Comparison of ENCODE assay signal across 3 fruit fly cellular contexts in the genomic region with DNA sequence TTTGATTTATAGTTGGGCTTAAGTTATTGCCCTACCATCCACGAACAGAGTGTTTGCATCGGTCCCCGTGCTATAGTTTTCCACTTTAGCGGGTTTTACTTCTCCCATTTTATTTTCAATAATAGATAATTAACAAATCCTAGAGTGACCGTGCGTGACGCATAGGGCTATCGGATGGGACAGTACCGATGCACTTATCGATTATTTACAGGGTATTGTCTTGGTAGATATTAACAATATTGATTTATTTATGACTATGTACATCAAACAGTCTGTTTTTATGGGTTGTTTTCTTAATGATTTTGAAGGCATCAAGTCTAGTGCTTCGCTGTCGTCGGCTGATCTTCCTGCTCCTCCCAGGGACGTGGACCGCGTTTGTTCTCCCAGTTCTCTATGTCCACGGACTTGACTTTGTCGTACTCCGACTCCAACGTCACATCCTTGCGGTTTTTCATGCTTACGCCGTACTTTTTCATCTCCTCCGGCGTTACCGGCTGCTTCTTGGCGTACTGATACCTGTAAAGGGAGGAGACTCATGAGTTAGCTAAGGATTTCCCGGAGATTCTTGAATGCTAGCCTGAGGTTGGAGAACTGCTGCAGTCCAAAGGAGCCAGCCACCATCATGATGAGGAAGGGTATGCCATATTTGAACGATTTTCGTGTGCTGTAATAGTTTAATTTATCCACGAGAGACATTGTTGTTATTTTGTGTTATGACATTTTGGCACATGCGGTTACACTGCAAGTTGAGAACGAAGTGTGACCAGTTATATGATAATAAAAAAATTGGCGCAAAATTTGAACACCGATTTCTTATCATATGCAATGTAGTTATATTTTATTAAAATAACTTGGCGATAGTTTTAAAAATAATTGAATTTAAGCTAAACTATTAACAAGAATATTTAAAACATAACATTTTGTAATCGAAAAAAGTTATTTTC.
TF ChIP-seq lines count a peak whose summit lies in the region.

A gene (minus strand): TSS at position 184 of the 944 bp plus-strand sequence.
A gene (plus strand): TSS at position 295 of the 944 bp plus-strand sequence.

TF ChIP-seq in whole organism, adult, 20 proteins besides CTCF, POLR2A, EP300 and RAD21 (continued from another document):
- TF ChIP-seq CG7045 (GFP tag; optimal IDR thresholded peaks at IDR 0.05; lab: Kevin White, UChicago): no peak
TF ChIP-seq in whole organism, adult: peak in this region for 4.

TF ChIP-seq in whole organism, embryonic, 481 proteins besides CTCF, POLR2A, EP300 and RAD21 (continued from another document and continues in another):
- TF ChIP-seq nerfin-2 (GFP tag; IDR thresholded peaks at IDR 0.05; lab: Robert Waterston, UW; ENCODE audit: partially characterized antibody) (peak; percentile 67), CG12659 (GFP tag; optimal IDR thresholded peaks at IDR 0.05; lab: Kevin White, UChicago) (peak; percentile 17), CG15479 (GFP tag; optimal IDR thresholded peaks at IDR 0.05; lab: Kevin White, UChicago) (no peak), Ets65A (GFP tag; lab: Kevin White, UChicago) (no peak), CG10462 (GFP tag; optimal IDR thresholded peaks at IDR 0.05; lab: Kevin White, UChicago) (no peak), Hmr (GFP tag; optimal IDR thresholded peaks at IDR 0.05; lab: Kevin White, UChicago) (no peak), zen (tag; optimal IDR thresholded peaks at IDR 0.05; lab: Kevin White, UChicago) (peak; percentile 77), danr (GFP tag; IDR thresholded peaks at IDR 0.05; lab: Robert Waterston, UW) (no peak), so (GFP tag; IDR thresholded peaks at IDR 0.05; lab: Robert Waterston, UW) (no peak), CG5245 (GFP tag; optimal IDR thresholded peaks at IDR 0.05; lab: Kevin White, UChicago) (no peak), Drgx (GFP tag; IDR thresholded peaks at IDR 0.05; lab: Robert Waterston, UW) (no peak), CG14965 (GFP tag; optimal IDR thresholded peaks at IDR 0.05; lab: Kevin White, UChicago; ENCODE audit: borderline replicate concordance) (no peak), cas (GFP tag; IDR thresholded peaks at IDR 0.05; lab: Robert Waterston, UW) (no peak), CG8388 (GFP tag; optimal IDR thresholded peaks at IDR 0.05; lab: Kevin White, UChicago) (no peak), CG1602 (GFP tag; optimal IDR thresholded peaks at IDR 0.05; lab: Kevin White, UChicago) (no peak), Mes4 (GFP tag; optimal IDR thresholded peaks at IDR 0.05; lab: Kevin White, UChicago) (no peak), CG2120 (GFP tag; optimal IDR thresholded peaks at IDR 0.05; lab: Kevin White, UChicago) (peak; percentile 9), CG33213 (GFP tag; optimal IDR thresholded peaks at IDR 0.05; lab: Kevin White, UChicago) (no peak), CG2712 (tag; optimal IDR thresholded peaks at IDR 0.05; lab: Kevin White, UChicago) (no peak), sr (GFP tag; IDR thresholded peaks at IDR 0.05; lab: Robert Waterston, UW) (no peak), br (optimal IDR thresholded peaks at IDR 0.05; lab: Kevin White, UChicago) (no peak), ap (GFP tag; IDR thresholded peaks at IDR 0.05; lab: Robert Waterston, UW) (no peak), CG3838 (GFP tag; optimal IDR thresholded peaks at IDR 0.05; lab: Kevin White, UChicago) (no peak), CG13287 (GFP tag; IDR thresholded peaks at IDR 0.05; lab: Robert Waterston, UW; ENCODE audit: partially characterized antibody) (peak; percentile 72), CG10274 (GFP tag; optimal IDR thresholded peaks at IDR 0.05; lab: Kevin White, UChicago) (no peak), Hand (GFP tag; optimal IDR thresholded peaks at IDR 0.05; lab: Kevin White, UChicago) (no peak), CG13296 (GFP tag; optimal IDR thresholded peaks at IDR 0.05; lab: Kevin White, UChicago) (no peak), CG4282 (GFP tag; optimal IDR thresholded peaks at IDR 0.05; lab: Kevin White, UChicago) (no peak), grn (GFP tag; optimal IDR thresholded peaks at IDR 0.05; lab: Kevin White, UChicago) (no peak), CG34376 (GFP tag; optimal IDR thresholded peaks at IDR 0.05; lab: Kevin White, UChicago) (no peak), CG11504 (tag; optimal IDR thresholded peaks at IDR 0.05; lab: Kevin White, UChicago) (no peak), croc (GFP tag; conservative IDR thresholded peaks at IDR 0.05; lab: Robert Waterston, UW) (no peak), pum (GFP tag; optimal IDR thresholded peaks at IDR 0.05; lab: Kevin White, UChicago) (no peak), CG31365 (tag; optimal IDR thresholded peaks at IDR 0.05; lab: Kevin White, UChicago) (no peak), PHDP (tag; optimal IDR thresholded peaks at IDR 0.05; lab: Kevin White, UChicago) (no peak), CG16813 (GFP tag; IDR thresholded peaks at IDR 0.05; lab: Robert Waterston, UW; ENCODE audit: partially characterized antibody) (peak; percentile 65), dysf (GFP tag; IDR thresholded peaks at IDR 0.05; lab: Robert Waterston, UW) (no peak), CG17186 (GFP tag; optimal IDR thresholded peaks at IDR 0.05; lab: Kevin White, UChicago) (no peak), Gug (GFP tag; IDR thresholded peaks at IDR 0.05; lab: Robert Waterston, UW) (no peak), ab (GFP tag; optimal IDR thresholded peaks at IDR 0.05; lab: Kevin White, UChicago) (no peak), lola (GFP tag; optimal IDR thresholded peaks at IDR 0.05; lab: Kevin White, UChicago) (no peak), CG5180 (GFP tag; optimal IDR thresholded peaks at IDR 0.05; lab: Kevin White, UChicago) (no peak), CG15011 (GFP tag; optimal IDR thresholded peaks at IDR 0.05; lab: Kevin White, UChicago) (no peak), luna (GFP tag; optimal IDR thresholded peaks at IDR 0.05; lab: Kevin White, UChicago) (no peak), usp (GFP tag; optimal IDR thresholded peaks at IDR 0.05; lab: Kevin White, UChicago) (no peak), trem (tag; optimal IDR thresholded peaks at IDR 0.05; lab: Kevin White, UChicago) (peak; percentile 35), pnt (GFP tag; optimal IDR thresholded peaks at IDR 0.05; lab: Kevin White, UChicago) (no peak), Nf-YA (GFP tag; IDR thresholded peaks at IDR 0.05; lab: Robert Waterston, UW) (no peak), CG7372 (GFP tag; IDR thresholded peaks at IDR 0.05; lab: Robert Waterston, UW) (no peak), CG10366 (GFP tag; IDR thresholded peaks at IDR 0.05; lab: Robert Waterston, UW) (no peak), tio (GFP tag; optimal IDR thresholded peaks at IDR 0.05; lab: Kevin White, UChicago) (no peak), Abd-B (GFP tag; optimal IDR thresholded peaks at IDR 0.05; lab: Kevin White, UChicago) (peak; percentile 28), CG34224 (GFP tag; IDR thresholded peaks at IDR 0.05; lab: Robert Waterston, UW; ENCODE audit: partially characterized antibody) (peak; percentile 54), CG32767 (GFP tag; IDR thresholded peaks at IDR 0.05; lab: Robert Waterston, UW) (no peak), p53 (GFP tag; optimal IDR thresholded peaks at IDR 0.05; lab: Kevin White, UChicago) (no peak), YL-1 (GFP tag; optimal IDR thresholded peaks at IDR 0.05; lab: Kevin White, UChicago) (peak; percentile 50), Doc3 (GFP tag; IDR thresholded peaks at IDR 0.05; lab: Robert Waterston, UW; ENCODE audit: partially characterized antibody) (peak; percentile 70), CG13624 (GFP tag; optimal IDR thresholded peaks at IDR 0.05; lab: Kevin White, UChicago) (no peak), Xbp1 (GFP tag; optimal IDR thresholded peaks at IDR 0.05; lab: Kevin White, UChicago) (no peak), HmgD (GFP tag; optimal IDR thresholded peaks at IDR 0.05; lab: Kevin White, UChicago) (no peak), fd3F (GFP tag; optimal IDR thresholded peaks at IDR 0.05; lab: Kevin White, UChicago) (no peak)

TF ChIP-seq in whole organism, prepupa, 60 proteins besides CTCF, POLR2A, EP300 and RAD21 (continued from another document):
- TF ChIP-seq CG4318 (GFP tag; optimal IDR thresholded peaks at IDR 0.05; lab: Kevin White, UChicago): no peak
- TF ChIP-seq CG11762 (GFP tag; optimal IDR thresholded peaks at IDR 0.05; lab: Kevin White, UChicago; ENCODE audit: insufficient read depth): no peak
- no peak for TF ChIP-seq CG34406 (GFP tag; optimal IDR thresholded peaks at IDR 0.05; lab: Kevin White, UChicago)
- no peak for TF ChIP-seq dac (GFP tag; optimal IDR thresholded peaks at IDR 0.05; lab: Kevin White, UChicago)
- no peak for TF ChIP-seq Ets96B (tag; optimal IDR thresholded peaks at IDR 0.05; lab: Kevin White, UChicago)
- no peak for TF ChIP-seq Gug (GFP tag; IDR thresholded peaks at IDR 0.05; lab: Robert Waterston, UW)
- no peak for TF ChIP-seq CG9139 (GFP tag; optimal IDR thresholded peaks at IDR 0.05; lab: Kevin White, UChicago)
- no peak for TF ChIP-seq CG3919 (GFP tag; optimal IDR thresholded peaks at IDR 0.05; lab: Kevin White, UChicago)
- TF ChIP-seq eg (GFP tag; IDR thresholded peaks at IDR 0.05; lab: Robert Waterston, UW): no peak
